Worm (Caenorhabditis elegans) whole organism, L4/young adult: ENCODE data around the gene rpl-33.

Experiments
- W03F9.2 ChIP-seq: fragments of 150-350 bp; optimal IDR thresholded peaks from 2 replicates; lab custom pipeline; 2014; ENCODE audit warnings: missing biosample characterization, missing genetic modification characterization
- dao-5 ChIP-seq: sonication (generic microtip); optimal IDR thresholded peaks from 2 replicates; lab custom pipeline; 2016; ENCODE audit warnings: missing genotype, missing genetic modification characterization, moderate library complexity, missing compliant biosample characterization
- him-1 ChIP-seq: sonication (generic microtip); optimal IDR thresholded peaks from 2 replicates; lab custom pipeline; 2016; ENCODE audit warnings: missing genotype, missing genetic modification reagents, missing genetic modification characterization, missing compliant biosample characterization

DNA sequence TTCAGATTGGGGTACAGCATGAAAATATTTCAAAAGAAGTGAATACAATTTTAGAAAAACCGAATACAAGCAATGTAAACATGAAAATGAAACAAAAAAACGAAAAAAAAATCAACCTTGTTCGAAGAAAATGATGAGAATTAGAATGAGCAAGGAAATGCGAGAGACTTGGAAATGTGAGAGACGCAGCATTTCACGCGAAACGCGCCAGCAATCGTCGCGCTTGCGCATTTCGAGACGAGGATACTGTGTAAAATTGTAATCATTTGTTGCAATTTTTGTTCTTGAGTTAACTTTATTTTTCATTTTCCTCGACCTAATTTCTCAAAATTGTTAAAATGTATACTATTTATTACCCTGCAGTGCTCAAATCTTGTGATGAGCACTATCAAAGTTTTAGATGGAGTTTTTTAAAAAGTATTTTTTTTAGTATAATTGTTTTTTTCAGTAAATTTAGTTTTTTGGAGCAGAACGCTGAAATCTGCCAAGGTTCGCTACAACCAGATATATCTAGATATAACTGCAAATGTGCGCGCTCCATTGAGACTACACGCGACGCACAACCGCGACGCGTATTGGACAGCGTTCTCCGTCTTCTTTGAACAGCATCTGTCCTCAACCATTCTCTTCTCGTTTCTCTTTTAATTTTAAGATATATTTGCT lies 46.7 kb downstream of the rpl-33 start, which contains the start of gene fust-1:
- TF ChIP-seq him-1 (tag; lab: Kevin White, UChicago) (peak; percentile 86), dao-5 (tag; lab: Kevin White, UChicago) (no peak), W03F9.2 (tag; lab: Kevin White, UChicago) (peak; percentile 97)
